Fruit fly (Drosophila melanogaster): ENCODE data around the gene dpr6.

dpr6 gene

dm6 chr3L:10089350-10090266 is 115.2 kb downstream of the dpr6 start, which contains the start of gene CG14160:
Gene CG14160, minus strand, starts transcription at chr3L:10089400.
- TF ChIP-seq OdsH (GFP tag; optimal IDR thresholded peaks at IDR 0.05) (no peak), foxo (GFP tag; optimal IDR thresholded peaks at IDR 0.05) (no peak), Jra (GFP tag; optimal IDR thresholded peaks at IDR 0.05) (no peak), Rel (GFP tag; optimal IDR thresholded peaks at IDR 0.05) (no peak), Rel (tag; optimal IDR thresholded peaks at IDR 0.05) (peak; percentile 81), N (GFP tag; optimal IDR thresholded peaks at IDR 0.05) (no peak), pan (optimal IDR thresholded peaks at IDR 0.05) (no peak), CrebA (GFP tag; optimal IDR thresholded peaks at IDR 0.05; ENCODE audit: borderline replicate concordance) (peak; percentile 23), CG32264 (GFP tag; optimal IDR thresholded peaks at IDR 0.05) (no peak), jim (GFP tag; optimal IDR thresholded peaks at IDR 0.05) (no peak), usp (GFP tag; optimal IDR thresholded peaks at IDR 0.05) (no peak), dsf (GFP tag; optimal IDR thresholded peaks at IDR 0.05; ENCODE audit: borderline replicate concordance) (no peak)

- TF ChIP-seq usp (GFP tag; optimal IDR thresholded peaks at IDR 0.05): no peak
- no peak for TF ChIP-seq Rel (GFP tag; optimal IDR thresholded peaks at IDR 0.05)
- TF ChIP-seq Rel (tag; optimal IDR thresholded peaks at IDR 0.05): peak; percentile 77
Observed at dm6 chr3L:10092278-10092903, 117.9 kb downstream of the dpr6 start, which contains the start of gene CG32053. Gene CG32053, minus strand, starts transcription at chr3L:10092346.

dm6 chr3L:10094722-10095121 is 120.3 kb downstream of the dpr6 start, which contains the start of gene CG32054:
Gene CG32054, minus strand, starts transcription at chr3L:10094738.
- TF ChIP-seq dl (GFP tag; optimal IDR thresholded peaks at IDR 0.05; ENCODE audit: insufficient read depth in 1 of 2, partially characterized antibody in 2 of 2) (no peak), pan (optimal IDR thresholded peaks at IDR 0.05) (no peak), fru (GFP tag; optimal IDR thresholded peaks at IDR 0.05) (peak; percentile 35), CG9705 (GFP tag; optimal IDR thresholded peaks at IDR 0.05) (no peak), GATAd (GFP tag; optimal IDR thresholded peaks at IDR 0.05) (no peak), CrebA (GFP tag; optimal IDR thresholded peaks at IDR 0.05; ENCODE audit: borderline replicate concordance) (no peak), tai (GFP tag; optimal IDR thresholded peaks at IDR 0.05) (no peak), Abd-B (GFP tag; optimal IDR thresholded peaks at IDR 0.05) (no peak), Rel (GFP tag; optimal IDR thresholded peaks at IDR 0.05) (no peak), Rel (tag; optimal IDR thresholded peaks at IDR 0.05) (peak; percentile 80), CG32264 (GFP tag; optimal IDR thresholded peaks at IDR 0.05) (no peak), usp (GFP tag; optimal IDR thresholded peaks at IDR 0.05) (no peak), sage (GFP tag; optimal IDR thresholded peaks at IDR 0.05) (no peak), Jra (GFP tag; optimal IDR thresholded peaks at IDR 0.05) (no peak), dmrt93B (GFP tag; optimal IDR thresholded peaks at IDR 0.05) (no peak), Dif (GFP tag; optimal IDR thresholded peaks at IDR 0.05; ENCODE audit: partially characterized antibody) (no peak)

dm6 chr3L:10098015-10098414 is 123.6 kb downstream of the dpr6 start, which contains the start of gene Srg2:
Gene Srg2, minus strand, starts transcription at chr3L:10098115.
- TF ChIP-seq N (GFP tag; optimal IDR thresholded peaks at IDR 0.05) (no peak), fru (GFP tag; optimal IDR thresholded peaks at IDR 0.05) (no peak), dsf (GFP tag; optimal IDR thresholded peaks at IDR 0.05; ENCODE audit: borderline replicate concordance) (no peak), HLH106 (tag; optimal IDR thresholded peaks at IDR 0.05) (no peak), CG32264 (GFP tag; optimal IDR thresholded peaks at IDR 0.05) (no peak), h (GFP tag; optimal IDR thresholded peaks at IDR 0.05) (no peak), Rel (GFP tag; optimal IDR thresholded peaks at IDR 0.05) (no peak), Rel (tag; optimal IDR thresholded peaks at IDR 0.05) (no peak), OdsH (GFP tag; optimal IDR thresholded peaks at IDR 0.05) (no peak), Dif (GFP tag; optimal IDR thresholded peaks at IDR 0.05; ENCODE audit: partially characterized antibody) (no peak), CrebA (GFP tag; optimal IDR thresholded peaks at IDR 0.05; ENCODE audit: borderline replicate concordance) (no peak), sage (GFP tag; optimal IDR thresholded peaks at IDR 0.05) (no peak), Dfd (GFP tag; optimal IDR thresholded peaks at IDR 0.05) (no peak), brk (GFP tag; optimal IDR thresholded peaks at IDR 0.05) (no peak), dl (GFP tag; optimal IDR thresholded peaks at IDR 0.05; ENCODE audit: insufficient read depth in 1 of 2, partially characterized antibody in 2 of 2) (no peak), GATAd (GFP tag; optimal IDR thresholded peaks at IDR 0.05) (no peak), sv (GFP tag; optimal IDR thresholded peaks at IDR 0.05) (no peak), br (GFP tag; optimal IDR thresholded peaks at IDR 0.05) (no peak), dmrt93B (GFP tag; optimal IDR thresholded peaks at IDR 0.05) (no peak), tai (GFP tag; optimal IDR thresholded peaks at IDR 0.05) (no peak)
